Worm (Caenorhabditis elegans): ENCODE measurements around the gene sec-15.

Gene sec-15

DNA sequence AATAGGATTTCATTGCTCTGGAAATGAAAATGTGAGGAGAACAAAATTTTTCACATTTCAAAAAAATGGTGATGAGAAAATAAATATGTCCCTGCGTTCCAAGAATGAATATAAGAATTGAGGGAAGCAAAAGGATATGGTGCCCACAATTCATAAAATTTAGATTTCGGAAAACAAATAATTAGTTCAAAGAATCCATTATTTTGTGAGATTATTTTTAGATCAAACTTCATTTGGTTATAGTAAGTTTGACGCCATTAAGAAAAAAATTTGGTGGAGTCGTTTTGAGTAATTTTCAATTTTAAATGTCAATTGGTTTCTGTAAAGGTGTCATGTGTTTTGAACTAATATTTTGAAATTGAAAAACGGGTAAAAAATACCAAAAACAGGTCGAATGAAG is 35.2 kb downstream of the sec-15 start:
- TF ChIP-seq gei-8 (GFP tag; optimal IDR thresholded peaks at IDR 0.05) = no peak
- no peak for TF ChIP-seq zip-2 (tag; optimal IDR thresholded peaks at IDR 0.05)
- TF ChIP-seq aha-1 (tag) = peak; percentile 91
- TF ChIP-seq ctbp-1 (GFP tag; IDR thresholded peaks at IDR 0.05) = no peak
- no peak for TF ChIP-seq mes-2 (tag; optimal IDR thresholded peaks at IDR 0.05; ENCODE audit: poor library complexity, severe bottlenecking)

DNA sequence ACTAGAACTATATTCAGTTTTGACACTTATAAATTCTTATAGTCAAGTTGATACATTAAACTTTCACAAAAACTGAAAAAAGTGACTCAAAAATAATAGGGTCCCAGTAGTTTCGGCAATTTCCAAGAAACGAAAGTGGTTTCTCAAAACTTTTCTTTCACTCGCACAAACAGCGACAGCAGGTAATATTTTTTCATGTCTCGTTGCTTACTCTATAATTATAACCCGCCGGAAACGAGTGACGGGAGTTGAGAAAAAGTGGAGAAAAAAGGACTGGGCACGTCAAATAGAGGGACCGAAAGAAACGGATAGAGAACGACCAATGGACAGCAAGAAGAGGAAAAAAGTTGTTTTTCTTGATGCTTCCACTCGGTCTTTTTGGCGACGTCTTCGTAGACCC is 35.6 kb downstream of the sec-15 start:
- TF ChIP-seq unc-62 (GFP tag; optimal IDR thresholded peaks at IDR 0.05 in 1 of 2) = peak in 1 of 2 experiments; percentile 50
- TF ChIP-seq unc-62 (tag; optimal IDR thresholded peaks at IDR 0.05) = no peak
- TF ChIP-seq hlh-30 (tag; optimal IDR thresholded peaks at IDR 0.05; ENCODE audit: insufficient read depth) = no peak

DNA sequence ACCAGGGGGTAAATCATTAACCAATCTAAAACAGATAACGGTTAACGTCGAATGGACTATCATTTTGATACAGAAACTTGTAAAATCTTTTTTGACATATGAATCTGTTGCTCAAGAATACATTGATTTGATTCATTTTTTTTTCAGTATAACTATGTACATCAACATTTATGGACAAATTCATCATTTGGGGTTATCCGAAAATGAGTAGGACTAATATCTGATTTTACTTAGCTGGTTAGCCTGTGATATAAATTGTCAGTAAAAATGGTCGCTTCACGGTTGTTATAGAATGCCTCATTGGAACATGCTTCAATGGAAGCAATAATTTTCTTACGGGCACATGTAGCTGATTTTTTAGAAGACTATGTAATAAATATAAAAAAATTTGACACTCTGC is 37.9 kb downstream of the sec-15 start:
- peak in 1 of 2 experiments; percentile 95 for TF ChIP-seq unc-62 (GFP tag; optimal IDR thresholded peaks at IDR 0.05 in 1 of 2)
- no peak for TF ChIP-seq unc-62 (tag; optimal IDR thresholded peaks at IDR 0.05)
- TF ChIP-seq Y105C5A.15 (GFP tag; IDR thresholded peaks at IDR 0.05) = no peak

DNA sequence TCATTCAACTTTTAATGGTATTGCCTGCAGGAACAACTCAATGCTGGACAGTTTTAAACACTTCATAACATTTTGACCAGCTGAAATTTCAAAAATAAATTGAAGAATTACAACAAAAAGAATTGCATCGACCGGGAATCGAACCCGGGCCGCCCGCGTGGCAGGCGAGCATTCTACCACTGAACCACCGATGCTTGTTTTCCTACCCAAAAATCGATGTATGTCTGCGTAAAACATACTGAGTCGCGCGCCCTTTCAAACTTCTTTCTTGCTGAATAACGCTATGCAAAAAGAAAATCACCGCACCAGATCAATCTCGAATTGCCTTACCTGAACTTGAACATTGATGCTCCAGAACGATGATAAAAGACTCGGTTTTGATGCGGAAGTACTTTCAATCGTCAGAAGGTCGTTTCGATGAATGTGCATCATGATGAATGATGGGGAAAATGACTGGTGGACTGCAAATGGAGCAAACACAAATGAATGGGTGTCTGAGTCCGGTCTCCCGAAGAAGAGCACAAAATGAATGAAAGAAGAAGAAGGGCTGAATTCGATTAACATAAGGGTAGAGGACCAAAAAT is 38.7 kb downstream of the sec-15 start, which contains the start of gene R04E5.7:
R04E5.7 (minus strand) TSS at position 564 of the 584 bp plus-strand sequence.
- TF ChIP-seq ces-1 (GFP tag; optimal IDR thresholded peaks at IDR 0.05) = no peak
- peak; percentile 65 for TF ChIP-seq hlh-30 (tag; optimal IDR thresholded peaks at IDR 0.05; ENCODE audit: insufficient read depth)
- TF ChIP-seq aly-2 (tag; optimal IDR thresholded peaks at IDR 0.05) = no peak
- TF ChIP-seq hmg-1.1 (GFP tag; IDR thresholded peaks at IDR 0.05) = peak; percentile 69
- TF ChIP-seq egl-43 (GFP tag; IDR thresholded peaks at IDR 0.05) = peak; percentile 82
- 0 out of 2 replicates have a peak, but pooled peaks have one; percentile 27 for TF ChIP-seq lin-1 (GFP tag; IDR thresholded peaks at IDR 0.05)
- no peak for TF ChIP-seq ceh-62 (tag; optimal IDR thresholded peaks at IDR 0.05)
- no peak for TF ChIP-seq skn-1 (tag; optimal IDR thresholded peaks at IDR 0.05)
- TF ChIP-seq vab-7 (GFP tag; IDR thresholded peaks at IDR 0.05) = peak; percentile 57; the same call in 1 of the 2 replicates
- no peak for TF ChIP-seq nhr-42 (GFP tag; IDR thresholded peaks at IDR 0.05)
- peak; percentile 62 for TF ChIP-seq lin-38 (GFP tag; IDR thresholded peaks at IDR 0.05)
- no peak for TF ChIP-seq nhr-77 (tag; optimal IDR thresholded peaks at IDR 0.05)
- no peak for TF ChIP-seq gei-8 (GFP tag; optimal IDR thresholded peaks at IDR 0.05)
- peak; percentile 48 for TF ChIP-seq dve-1 (tag; optimal IDR thresholded peaks at IDR 0.05; ENCODE audit: insufficient read depth)
- peak in 1 of 2 experiments; percentile 20 for TF ChIP-seq mdl-1 (tag; optimal IDR thresholded peaks at IDR 0.05)
- no peak for TF ChIP-seq daf-12 (tag; optimal IDR thresholded peaks at IDR 0.05)
- TF ChIP-seq nhr-237 (tag; optimal IDR thresholded peaks at IDR 0.05) = no peak
- TF ChIP-seq mes-2 (tag; optimal IDR thresholded peaks at IDR 0.05; ENCODE audit: poor library complexity, severe bottlenecking) = peak; percentile 58
- TF ChIP-seq tra-1 (GFP tag; IDR thresholded peaks at IDR 0.05) = peak; percentile 33; the same call in 1 of the 2 replicates
- TF ChIP-seq lir-3 (tag; optimal IDR thresholded peaks at IDR 0.05) = no peak
- peak; percentile 83 for TF ChIP-seq ceh-44 (GFP tag; IDR thresholded peaks at IDR 0.05)
- peak; percentile 54 for TF ChIP-seq rbr-2 (tag; optimal IDR thresholded peaks at IDR 0.05)
- peak; percentile 57 for TF ChIP-seq dmd-6 (GFP tag; IDR thresholded peaks at IDR 0.05)
- no peak for TF ChIP-seq madf-5 (GFP tag; IDR thresholded peaks at IDR 0.05)
- peak in 1 of 2 experiments; percentile 42 for TF ChIP-seq lsy-2 (tag; optimal IDR thresholded peaks at IDR 0.05)
- TF ChIP-seq unc-62 (GFP tag; optimal IDR thresholded peaks at IDR 0.05 in 1 of 2) = peak in 1 of 2 experiments; percentile 91
- TF ChIP-seq unc-62 (tag; optimal IDR thresholded peaks at IDR 0.05) = no peak
- TF ChIP-seq daf-19 (GFP tag; conservative IDR thresholded peaks at IDR 0.05) = 0 out of 2 replicates have a peak, but pooled peaks have one; percentile 16
- no peak for TF ChIP-seq nhr-48 (tag; optimal IDR thresholded peaks at IDR 0.05)
- no peak for TF ChIP-seq cey-2 (tag; optimal IDR thresholded peaks at IDR 0.05; ENCODE audit: borderline replicate concordance, insufficient read depth)
- peak; percentile 44 for TF ChIP-seq hlh-11 (tag; optimal IDR thresholded peaks at IDR 0.05)
- TF ChIP-seq lim-7 (GFP tag; IDR thresholded peaks at IDR 0.05) = peak; percentile 64; the same call in 1 of the 2 replicates
- no peak for TF ChIP-seq lin-13 (GFP tag; optimal IDR thresholded peaks at IDR 0.05)
- no peak for TF ChIP-seq Y105C5A.15 (GFP tag; IDR thresholded peaks at IDR 0.05)
- peak; percentile 34 for TF ChIP-seq mxl-3 (GFP tag; optimal IDR thresholded peaks at IDR 0.05)
- no peak for TF ChIP-seq F49E8.2 (tag; optimal IDR thresholded peaks at IDR 0.05; ENCODE audit: borderline replicate concordance)
- peak; percentile 59; the same call in 1 of the 2 replicates for TF ChIP-seq madf-9 (GFP tag; conservative IDR thresholded peaks at IDR 0.05)
- TF ChIP-seq unc-39 (tag; optimal IDR thresholded peaks at IDR 0.05) = no peak
- TF ChIP-seq sdz-12 (GFP tag; optimal IDR thresholded peaks at IDR 0.05) = no peak
- no peak for TF ChIP-seq nhr-76 (tag; optimal IDR thresholded peaks at IDR 0.05)
